Fruit fly (Drosophila melanogaster): ENCODE results near the gene daed.

daed gene

dm6 chr2L:2177312-2177968, 38.7 kb downstream of the daed start (continued):
- TF ChIP-seq Nf-YA (GFP tag; IDR thresholded peaks at IDR 0.05) (no peak), Bteb2 (GFP tag; optimal IDR thresholded peaks at IDR 0.05) (no peak), jing (GFP tag; optimal IDR thresholded peaks at IDR 0.05) (no peak), so (GFP tag; IDR thresholded peaks at IDR 0.05) (no peak; the same call in 2 of the 3 replicates), kay (GFP tag; optimal IDR thresholded peaks at IDR 0.05) (no peak), CG6254 (GFP tag; optimal IDR thresholded peaks at IDR 0.05) (no peak), inv (GFP tag; IDR thresholded peaks at IDR 0.05; ENCODE audit: partially characterized antibody) (no peak), CG6813 (GFP tag; optimal IDR thresholded peaks at IDR 0.05) (peak; percentile 50), fru (optimal IDR thresholded peaks at IDR 0.05) (no peak), ap (GFP tag; IDR thresholded peaks at IDR 0.05) (no peak), CG10959 (GFP tag; IDR thresholded peaks at IDR 0.05) (no peak), CG4707 (GFP tag; optimal IDR thresholded peaks at IDR 0.05) (peak; percentile 77), E2f2 (GFP tag; IDR thresholded peaks at IDR 0.05) (peak; percentile 24; the same call in 1 of the 2 replicates), CG4404 (GFP tag; IDR thresholded peaks at IDR 0.05) (no peak), H15 (GFP tag; IDR thresholded peaks at IDR 0.05) (no peak), CG12155 (GFP tag; optimal IDR thresholded peaks at IDR 0.05) (peak; percentile 42), Oli (tag; optimal IDR thresholded peaks at IDR 0.05) (peak; percentile 63), Fer2 (tag; optimal IDR thresholded peaks at IDR 0.05) (no peak), CG18011 (GFP tag; optimal IDR thresholded peaks at IDR 0.05) (no peak), CG8281 (tag; optimal IDR thresholded peaks at IDR 0.05) (no peak), twi (tag; optimal IDR thresholded peaks at IDR 0.05) (no peak), CG9609 (GFP tag; optimal IDR thresholded peaks at IDR 0.05) (peak; percentile 28), CG4820 (GFP tag; optimal IDR thresholded peaks at IDR 0.05) (peak; percentile 36), CG31224 (GFP tag; IDR thresholded peaks at IDR 0.05) (no peak), seq (GFP tag; IDR thresholded peaks at IDR 0.05) (no peak), ara (GFP tag; IDR thresholded peaks at IDR 0.05) (no peak), CG11456 (GFP tag; IDR thresholded peaks at IDR 0.05) (0 out of 3 replicates have a peak, but pooled peaks have one; percentile 60), tll (GFP tag; optimal IDR thresholded peaks at IDR 0.05) (no peak), CG13775 (GFP tag; optimal IDR thresholded peaks at IDR 0.05) (peak; percentile 28), CG2678 (tag; optimal IDR thresholded peaks at IDR 0.05) (peak; percentile 53), pzg (GFP tag; optimal IDR thresholded peaks at IDR 0.05) (no peak), lilli (GFP tag; optimal IDR thresholded peaks at IDR 0.05) (peak; percentile 64), exex (tag; optimal IDR thresholded peaks at IDR 0.05) (no peak), hbn (GFP tag; IDR thresholded peaks at IDR 0.05; ENCODE audit: partially characterized antibody) (no peak), Sry-δ (GFP tag; optimal IDR thresholded peaks at IDR 0.05) (no peak), CG31441 (GFP tag; IDR thresholded peaks at IDR 0.05) (0 out of 2 replicates have a peak, but pooled peaks have one; percentile 33), CG16815 (GFP tag; optimal IDR thresholded peaks at IDR 0.05) (no peak), MTF-1 (GFP tag; optimal IDR thresholded peaks at IDR 0.05; ENCODE audit: borderline replicate concordance) (no peak), CG9797 (GFP tag; optimal IDR thresholded peaks at IDR 0.05) (no peak), chinmo (GFP tag; IDR thresholded peaks at IDR 0.05; ENCODE audit: partially characterized antibody) (no peak), Sox102F (GFP tag; optimal IDR thresholded peaks at IDR 0.05) (peak; percentile 50), Optix (GFP tag; IDR thresholded peaks at IDR 0.05) (no peak), phol (tag; optimal IDR thresholded peaks at IDR 0.05) (peak; percentile 38), CoRest (tag; optimal IDR thresholded peaks at IDR 0.05) (peak; percentile 13), Ets65A (GFP tag) (peak; percentile 92), CG12744 (GFP tag; optimal IDR thresholded peaks at IDR 0.05) (peak; percentile 18), eve (GFP tag; optimal IDR thresholded peaks at IDR 0.05) (peak in 1 of 2 experiments; percentile 84), CG3726 (GFP tag; IDR thresholded peaks at IDR 0.05) (0 out of 3 replicates have a peak, but pooled peaks have one; percentile 8), CG9437 (GFP tag; optimal IDR thresholded peaks at IDR 0.05) (peak; percentile 29), Hmr (GFP tag; optimal IDR thresholded peaks at IDR 0.05) (peak; percentile 63)
